Worm (Caenorhabditis elegans): Measurements from ENCODE around the gene egl-1.

egl-1 gene

DNA sequence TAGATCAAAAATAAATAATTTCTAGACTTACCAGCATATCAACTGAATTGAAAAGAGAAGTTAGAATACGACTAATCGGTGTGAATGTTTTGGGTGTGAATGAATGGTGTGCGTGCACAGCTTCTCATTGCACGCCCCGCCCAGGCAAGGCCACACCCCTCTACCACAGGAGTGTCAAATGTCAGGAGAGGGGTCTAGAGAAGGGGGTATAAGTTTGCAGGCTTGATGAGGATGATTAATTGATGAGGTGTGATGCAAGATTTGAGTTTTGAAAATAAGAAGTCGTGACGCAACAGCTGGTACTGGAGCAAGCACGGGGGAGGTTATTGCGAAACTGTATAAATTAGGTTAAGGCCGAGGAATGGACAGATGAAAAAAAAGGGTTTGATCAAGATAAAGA lies at the start of gene egl-1:
egl-1 (minus strand) TSS at position 101 of the 400 bp plus-strand sequence.
- no peak for TF ChIP-seq cog-1 (tag; optimal IDR thresholded peaks at IDR 0.05)
- TF ChIP-seq ref-1 (GFP tag; conservative IDR thresholded peaks at IDR 0.05) = no peak

DNA sequence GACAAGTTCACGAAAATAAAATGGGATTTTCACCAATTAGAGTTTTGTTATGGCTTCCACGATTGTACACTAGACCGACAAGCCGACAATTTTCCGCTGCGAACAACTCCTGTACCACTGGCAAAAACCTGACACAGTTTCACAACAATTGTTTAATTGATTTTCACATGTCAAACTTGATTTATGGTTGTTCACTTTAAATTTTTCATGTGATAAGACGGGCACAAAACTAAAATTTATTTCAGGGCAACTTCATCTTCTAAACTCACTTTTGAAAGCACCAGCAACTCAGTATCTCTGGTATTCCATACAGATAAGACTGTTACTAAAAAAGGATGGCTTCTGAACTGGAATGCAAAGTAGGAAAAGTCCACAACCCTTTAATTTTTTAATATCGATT lies 49.2 kb upstream of the egl-1 start, which contains the start of gene R02D5.7:
R02D5.7 (minus strand) TSS at position 101 of the 400 bp plus-strand sequence.
- TF ChIP-seq T22C8.4 (GFP tag; IDR thresholded peaks at IDR 0.05) = no peak
- TF ChIP-seq ztf-23 (GFP tag; IDR thresholded peaks at IDR 0.05) = no peak
- no peak for TF ChIP-seq ref-1 (GFP tag; conservative IDR thresholded peaks at IDR 0.05)
- no peak for TF ChIP-seq cog-1 (tag; optimal IDR thresholded peaks at IDR 0.05)
- TF ChIP-seq tab-1 (GFP tag; IDR thresholded peaks at IDR 0.05) = no peak
- TF ChIP-seq klf-2 (GFP tag; conservative IDR thresholded peaks at IDR 0.05) = no peak
- TF ChIP-seq med-1 (GFP tag; optimal IDR thresholded peaks at IDR 0.05; ENCODE audit: insufficient read depth) = no peak
- no peak for TF ChIP-seq ztf-29 (GFP tag; IDR thresholded peaks at IDR 0.05)

DNA sequence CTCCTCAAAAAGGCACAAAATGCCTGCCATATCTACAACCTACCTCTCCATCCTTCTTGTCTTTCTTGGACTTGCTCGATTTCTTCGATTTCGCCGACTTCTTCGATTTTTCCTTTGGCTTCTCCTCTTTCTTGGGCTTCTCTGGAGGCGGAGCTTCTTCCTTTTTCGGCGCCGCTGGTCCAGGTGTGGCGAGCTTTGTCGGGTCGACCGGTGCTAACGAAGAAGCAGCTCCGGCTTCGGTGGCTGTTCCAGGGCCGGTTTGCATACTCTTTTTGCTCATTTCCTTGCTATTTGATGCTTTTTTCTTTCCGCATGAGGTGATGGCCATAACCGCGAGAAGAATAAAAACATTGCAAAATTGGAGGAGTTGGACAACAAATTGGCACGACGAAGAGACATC lies 48.4 kb upstream of the egl-1 start:
- TF ChIP-seq ztf-29 (GFP tag; IDR thresholded peaks at IDR 0.05) = no peak
- no peak for TF ChIP-seq T22C8.4 (GFP tag; IDR thresholded peaks at IDR 0.05)
- no peak for TF ChIP-seq flt-1 (GFP tag; IDR thresholded peaks at IDR 0.05)

DNA sequence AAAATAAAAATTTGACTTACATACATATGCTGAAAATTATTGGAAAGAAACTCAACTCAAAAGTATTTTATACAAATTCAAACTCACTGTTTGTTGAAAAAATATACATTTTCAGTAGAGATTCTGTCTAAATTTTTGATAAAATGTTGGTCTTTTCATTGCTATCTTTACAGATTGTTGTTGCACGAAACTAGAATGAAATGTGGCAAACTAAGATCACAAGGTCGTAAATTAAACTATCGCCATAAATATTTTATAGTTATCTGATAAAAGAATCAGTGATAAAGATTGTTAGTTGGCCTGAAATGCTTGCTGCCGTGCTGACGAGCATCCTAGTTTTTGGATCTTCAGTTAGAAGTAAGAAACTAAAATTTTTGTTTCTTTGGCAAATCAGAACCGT lies 46.8 kb upstream of the egl-1 start, which contains the start of gene clec-55:
clec-55 (plus strand) TSS at position 301 of the 400 bp plus-strand sequence.
- no peak for TF ChIP-seq med-1 (GFP tag; optimal IDR thresholded peaks at IDR 0.05; ENCODE audit: insufficient read depth)
- no peak for TF ChIP-seq flt-1 (GFP tag; IDR thresholded peaks at IDR 0.05)
- no peak for TF ChIP-seq ztf-23 (GFP tag; IDR thresholded peaks at IDR 0.05)
- TF ChIP-seq ztf-29 (GFP tag; IDR thresholded peaks at IDR 0.05) = no peak
- TF ChIP-seq tab-1 (GFP tag; IDR thresholded peaks at IDR 0.05) = no peak
- TF ChIP-seq ref-1 (GFP tag; conservative IDR thresholded peaks at IDR 0.05) = no peak
- TF ChIP-seq cog-1 (tag; optimal IDR thresholded peaks at IDR 0.05) = no peak
- TF ChIP-seq T22C8.4 (GFP tag; IDR thresholded peaks at IDR 0.05) = no peak
- no peak for TF ChIP-seq klf-2 (GFP tag; conservative IDR thresholded peaks at IDR 0.05)

DNA sequence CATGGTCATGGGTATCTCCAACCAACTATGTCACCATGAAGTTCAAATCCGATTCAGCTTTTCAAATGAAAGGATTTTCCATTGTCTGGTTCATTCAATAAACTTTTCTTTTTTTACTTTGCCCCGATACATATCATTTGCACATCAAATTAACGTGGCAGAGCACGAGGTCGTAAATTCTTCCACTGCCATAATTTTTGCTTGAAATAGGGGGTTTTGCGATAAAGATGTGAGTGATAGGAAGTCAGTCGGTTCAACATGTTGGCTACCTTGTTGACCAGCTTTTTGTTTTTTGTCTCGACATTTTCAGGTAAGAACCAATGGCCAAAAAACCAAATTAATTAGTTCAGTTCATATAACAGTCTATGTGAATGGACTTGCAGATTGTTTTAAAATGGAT lies 44.5 kb upstream of the egl-1 start, which contains the start of gene clec-54:
clec-54 (plus strand) TSS at position 224 of the 400 bp plus-strand sequence.
- TF ChIP-seq med-1 (GFP tag; optimal IDR thresholded peaks at IDR 0.05; ENCODE audit: insufficient read depth) = no peak
- TF ChIP-seq ztf-29 (GFP tag; IDR thresholded peaks at IDR 0.05) = no peak
- TF ChIP-seq flt-1 (GFP tag; IDR thresholded peaks at IDR 0.05) = no peak
- TF ChIP-seq cog-1 (tag; optimal IDR thresholded peaks at IDR 0.05) = no peak
- no peak for TF ChIP-seq ztf-23 (GFP tag; IDR thresholded peaks at IDR 0.05)
- TF ChIP-seq ref-1 (GFP tag; conservative IDR thresholded peaks at IDR 0.05) = no peak
- no peak for TF ChIP-seq T22C8.4 (GFP tag; IDR thresholded peaks at IDR 0.05)

DNA sequence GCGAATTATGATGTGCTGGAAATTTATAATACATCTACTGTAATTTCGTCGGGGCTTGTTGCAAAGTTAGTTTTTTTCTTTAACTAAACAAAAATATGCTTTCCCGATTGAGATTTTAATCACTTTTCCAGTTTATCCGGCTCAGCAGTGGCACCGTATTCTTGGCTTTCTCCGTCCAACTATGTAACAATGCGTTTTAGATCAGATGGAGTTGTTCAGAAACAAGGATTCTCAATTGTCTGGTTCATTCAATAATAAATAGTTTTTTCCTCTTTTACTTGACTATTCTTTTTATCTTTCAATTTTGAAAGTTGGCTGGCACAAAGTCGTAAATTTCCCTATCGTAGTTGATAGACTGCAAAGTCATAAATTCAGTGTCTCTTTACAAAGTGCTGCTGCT lies 41.9 kb upstream of the egl-1 start, which contains the start of gene clec-56:
clec-56 (plus strand) TSS at position 301 of the 400 bp plus-strand sequence.
- no peak for TF ChIP-seq ztf-29 (GFP tag; IDR thresholded peaks at IDR 0.05)
- no peak for TF ChIP-seq tab-1 (GFP tag; IDR thresholded peaks at IDR 0.05)
- no peak for TF ChIP-seq cog-1 (tag; optimal IDR thresholded peaks at IDR 0.05)

DNA sequence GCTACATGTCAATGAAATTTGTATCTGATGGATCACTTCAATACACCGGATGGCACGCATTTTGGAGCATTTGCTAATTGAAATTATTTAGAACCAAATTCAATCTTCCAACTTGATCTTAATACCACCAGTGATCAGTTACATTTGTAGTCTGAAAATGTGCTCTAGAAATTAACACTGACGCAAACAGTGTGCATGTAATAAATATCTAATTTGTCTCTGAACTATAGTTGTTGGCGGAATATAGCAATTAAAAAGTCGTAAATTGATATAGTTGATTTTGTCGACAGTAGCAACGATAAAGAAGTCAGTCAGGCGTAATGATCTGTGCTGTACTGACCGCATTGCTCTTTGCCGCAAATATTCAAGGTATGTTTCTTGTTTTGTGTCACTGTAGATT lies 40.1 kb upstream of the egl-1 start, which contains the start of gene clec-227:
clec-227 (plus strand) TSS at position 301 of the 400 bp plus-strand sequence.
- no peak for TF ChIP-seq klf-2 (GFP tag; conservative IDR thresholded peaks at IDR 0.05)
- no peak for TF ChIP-seq flt-1 (GFP tag; IDR thresholded peaks at IDR 0.05)
- TF ChIP-seq ref-1 (GFP tag; conservative IDR thresholded peaks at IDR 0.05) = no peak
- no peak for TF ChIP-seq ztf-23 (GFP tag; IDR thresholded peaks at IDR 0.05)
- TF ChIP-seq ztf-29 (GFP tag; IDR thresholded peaks at IDR 0.05) = no peak
- TF ChIP-seq T22C8.4 (GFP tag; IDR thresholded peaks at IDR 0.05) = no peak
- no peak for TF ChIP-seq med-1 (GFP tag; optimal IDR thresholded peaks at IDR 0.05; ENCODE audit: insufficient read depth)
- no peak for TF ChIP-seq tab-1 (GFP tag; IDR thresholded peaks at IDR 0.05)
- TF ChIP-seq cog-1 (tag; optimal IDR thresholded peaks at IDR 0.05) = no peak

DNA sequence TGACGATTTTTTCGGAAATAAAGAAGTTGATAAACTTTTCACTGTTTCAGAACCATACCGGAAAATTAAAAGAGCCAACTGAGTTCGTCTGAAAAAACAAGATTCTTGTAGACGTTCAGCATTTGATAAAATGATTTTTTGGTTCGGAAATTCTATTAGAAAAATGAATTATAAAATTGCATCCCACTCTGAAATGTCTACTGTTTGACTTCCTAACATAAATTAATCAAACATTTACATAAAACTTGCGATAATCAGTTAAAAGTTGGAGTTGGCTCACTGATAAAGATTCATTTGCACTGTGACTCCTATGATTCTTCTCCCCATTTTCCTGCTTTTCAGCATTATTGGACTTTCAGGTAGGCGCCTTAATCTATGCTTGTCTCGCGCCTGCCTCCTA lies 36.8 kb upstream of the egl-1 start, which contains the start of gene clec-57:
clec-57 (plus strand) TSS at position 301 of the 400 bp plus-strand sequence.
- no peak for TF ChIP-seq med-1 (GFP tag; optimal IDR thresholded peaks at IDR 0.05; ENCODE audit: insufficient read depth)

DNA sequence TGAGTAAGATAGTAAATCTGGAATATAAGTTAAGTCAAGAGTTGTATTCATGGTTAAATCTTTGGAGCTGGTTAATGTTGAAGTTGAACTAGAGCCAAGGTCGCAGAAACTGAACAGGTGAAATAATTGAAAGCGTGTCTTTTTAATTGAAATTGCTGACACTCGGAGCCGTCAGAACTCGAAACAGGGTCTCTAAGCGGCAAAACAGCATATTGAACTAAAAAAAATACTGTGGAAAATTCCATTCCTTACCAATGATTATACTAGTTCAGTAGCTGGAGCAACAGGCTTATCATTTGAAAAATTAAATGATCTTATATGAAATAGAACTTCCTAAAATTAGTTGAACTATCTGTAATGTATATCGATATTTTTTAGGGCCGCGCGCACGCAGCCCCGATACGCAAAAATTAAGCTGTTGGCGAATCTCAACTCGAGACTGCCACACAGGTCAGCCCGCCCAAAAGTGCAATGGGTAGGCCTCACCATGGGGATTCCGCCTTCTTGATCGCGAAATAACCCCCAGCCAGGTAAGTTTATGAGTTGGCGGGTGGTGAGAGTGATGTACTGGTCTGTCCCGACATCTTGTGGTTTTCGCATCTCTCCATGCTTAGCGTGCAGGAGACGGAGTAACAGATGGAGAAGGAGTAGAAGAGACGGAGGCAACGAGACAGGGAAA lies 36.2 kb upstream of the egl-1 start, which contains the start of gene srz-97:
srz-97 (minus strand) TSS at position 51 of the 679 bp plus-strand sequence.
- TF ChIP-seq klf-2 (GFP tag; conservative IDR thresholded peaks at IDR 0.05) (no peak), ref-1 (GFP tag; conservative IDR thresholded peaks at IDR 0.05) (0 out of 2 replicates have a peak, but pooled peaks have one; percentile 41), flt-1 (GFP tag; IDR thresholded peaks at IDR 0.05) (0 out of 2 replicates have a peak, but pooled peaks have one; percentile 11), T22C8.4 (GFP tag; IDR thresholded peaks at IDR 0.05) (no peak)

DNA sequence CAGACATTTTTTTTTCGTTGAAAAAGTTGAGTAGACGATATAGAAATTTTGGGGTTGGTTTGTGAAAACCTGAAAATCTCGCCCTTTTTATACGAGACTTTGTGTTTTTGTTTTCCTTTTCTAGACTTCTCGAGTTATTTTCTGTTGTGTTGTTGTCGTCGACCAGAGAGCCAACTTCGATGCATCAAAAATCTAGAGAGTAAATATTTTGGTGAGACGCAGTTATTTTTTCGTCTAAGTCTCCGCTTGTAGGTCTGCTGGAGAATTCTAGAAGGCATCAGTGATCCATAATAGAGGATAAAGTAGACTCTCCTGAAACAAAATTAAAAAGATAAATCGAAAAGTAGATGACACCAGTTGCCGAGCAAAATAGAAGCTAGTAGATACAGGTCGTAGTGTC lies 32.2 kb upstream of the egl-1 start, which contains the start of gene F08H9.4:
F08H9.4 (minus strand) TSS at position 61 of the 400 bp plus-strand sequence.
- TF ChIP-seq ztf-23 (GFP tag; IDR thresholded peaks at IDR 0.05) (no peak), T22C8.4 (GFP tag; IDR thresholded peaks at IDR 0.05) (no peak), ref-1 (GFP tag; conservative IDR thresholded peaks at IDR 0.05) (no peak), cog-1 (tag; optimal IDR thresholded peaks at IDR 0.05) (no peak), klf-2 (GFP tag; conservative IDR thresholded peaks at IDR 0.05) (no peak), tab-1 (GFP tag; IDR thresholded peaks at IDR 0.05) (no peak), ztf-29 (GFP tag; IDR thresholded peaks at IDR 0.05) (no peak), med-1 (GFP tag; optimal IDR thresholded peaks at IDR 0.05; ENCODE audit: insufficient read depth) (no peak), flt-1 (GFP tag; IDR thresholded peaks at IDR 0.05) (no peak)
